Worm (Caenorhabditis elegans) whole organism, midembryonic: ENCODE measurements around the gene str-166.

Experiments
- T22C8.4 ChIP-seq: fragments of 200-800 bp; sonication (Bioruptor generic); IDR thresholded peaks from 2 replicates; pipeline ENCODE4 v1.3.6; 2022; ENCODE audit warnings: missing genetic modification characterization, missing compliant biosample characterization
- flt-1 ChIP-seq: fragments of 200-800 bp; sonication (Bioruptor generic); IDR thresholded peaks from 2 replicates; pipeline ENCODE4 v1.3.6; 2022; ENCODE audit warnings: missing genetic modification characterization, missing compliant biosample characterization
- klf-2 ChIP-seq: fragments of 200-800 bp; sonication (Bioruptor generic); conservative IDR thresholded peaks from 2 replicates; pipeline ENCODE4 v1.3.6; 2022; ENCODE audit warnings: missing genetic modification reagents, missing genetic modification characterization, missing compliant biosample characterization
- med-1 ChIP-seq: sonication (generic microtip); optimal IDR thresholded peaks from 2 replicates; lab custom pipeline; 2017; ENCODE audit warnings: missing genetic modification characterization, mild to moderate bottlenecking, missing compliant biosample characterization, antibody characterized with exemption, missing genetic modification reagents; ENCODE audit not compliant: insufficient read depth
- ref-1 ChIP-seq: fragments of 200-800 bp; sonication (Bioruptor generic); conservative IDR thresholded peaks from 2 replicates; pipeline ENCODE4 v1.3.6; 2022; ENCODE audit warnings: missing genetic modification reagents, missing genetic modification characterization, missing compliant biosample characterization
- tab-1 ChIP-seq: fragments of 200-800 bp; sonication (Bioruptor generic); IDR thresholded peaks from 2 replicates; pipeline ENCODE4 v1.3.6; 2022; ENCODE audit warnings: missing genetic modification characterization, missing compliant biosample characterization
- ztf-23 ChIP-seq: fragments of 200-800 bp; sonication (Bioruptor generic); IDR thresholded peaks from 2 replicates; pipeline ENCODE4 v1.3.6; 2022; ENCODE audit warnings: missing genetic modification reagents, missing genetic modification characterization, missing compliant biosample characterization
- ztf-29 ChIP-seq: fragments of 200-800 bp; sonication (Bioruptor generic); IDR thresholded peaks from 2 replicates; pipeline ENCODE4 v1.3.6; 2022; ENCODE audit warnings: missing genetic modification reagents, missing genetic modification characterization, missing compliant biosample characterization

DNA sequence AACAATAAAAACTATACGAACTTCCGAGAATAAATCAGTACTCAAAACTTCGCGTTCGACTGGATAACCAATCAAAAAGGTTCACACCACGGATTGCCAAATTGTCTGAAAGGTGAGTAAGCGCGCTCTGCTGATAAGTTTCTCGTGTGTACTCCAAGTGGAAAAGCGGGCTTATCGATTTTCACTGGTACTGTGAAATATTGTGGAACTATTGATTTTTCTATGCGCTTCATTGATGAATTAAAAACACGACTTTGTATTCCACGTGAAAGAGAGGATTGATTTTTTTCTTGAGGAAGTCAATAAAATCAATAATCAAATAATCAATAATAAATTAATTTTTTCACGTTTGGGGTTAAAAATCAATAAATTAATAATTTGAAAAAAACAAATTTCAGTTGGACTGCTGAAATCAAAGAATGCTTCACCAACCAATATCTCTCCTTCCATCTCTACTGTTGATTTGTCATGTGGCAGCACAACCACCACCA, 21.6 kb downstream of the str-166 start, which contains the start of gene T08B6.4:
- TF ChIP-seq ref-1 (GFP tag; lab: Robert Waterston, UW) (no peak), T22C8.4 (GFP tag; lab: Robert Waterston, UW) (peak; percentile 67), klf-2 (GFP tag; lab: Robert Waterston, UW) (no peak), ztf-29 (GFP tag; lab: Robert Waterston, UW) (no peak), tab-1 (no peak), ztf-23 (GFP tag; lab: Robert Waterston, UW) (no peak), med-1 (GFP tag; lab: Kevin White, UChicago) (no peak), flt-1 (GFP tag; lab: Robert Waterston, UW) (no peak)
